Worm (Caenorhabditis elegans): ENCODE results near the gene F37A4.5.

DNA sequence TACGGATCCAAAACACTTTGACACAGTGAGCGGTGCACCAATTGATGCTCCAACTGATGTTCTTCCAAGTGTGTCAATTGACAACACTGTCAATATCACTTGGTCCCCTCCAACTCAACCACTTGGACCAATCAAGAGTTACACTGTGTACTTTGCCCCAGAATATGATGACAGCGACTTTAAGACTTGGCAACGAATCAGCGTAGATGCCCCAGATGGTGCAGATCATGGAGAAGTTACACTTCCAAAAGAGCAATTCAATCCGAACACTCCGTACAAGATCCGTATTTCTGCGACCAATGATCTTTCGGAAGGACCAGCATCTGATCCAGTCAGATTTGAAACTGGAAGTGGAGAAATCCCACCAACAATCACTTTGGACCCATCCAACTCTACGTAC lies 40.9 kb downstream of the F37A4.5 start:
- TF ChIP-seq ama-1 (optimal IDR thresholded peaks at IDR 0.05) (no peak), ceh-13 (GFP tag; optimal IDR thresholded peaks at IDR 0.05) (no peak), pes-1 (GFP tag; IDR thresholded peaks at IDR 0.05) (no peak), tra-4 (tag; optimal IDR thresholded peaks at IDR 0.05) (no peak), scrt-1 (GFP tag; IDR thresholded peaks at IDR 0.05) (no peak), tbx-37 (GFP tag; conservative IDR thresholded peaks at IDR 0.05) (no peak), F13C5.2 (tag; optimal IDR thresholded peaks at IDR 0.05) (no peak), tbx-11 (GFP tag; IDR thresholded peaks at IDR 0.05) (no peak), hmg-4 (GFP tag; optimal IDR thresholded peaks at IDR 0.05) (no peak), flt-1 (GFP tag; IDR thresholded peaks at IDR 0.05) (no peak), B0310.2 (tag; optimal IDR thresholded peaks at IDR 0.05) (no peak), ceh-36 (tag; optimal IDR thresholded peaks at IDR 0.05) (no peak), sea-1 (GFP tag; conservative IDR thresholded peaks at IDR 0.05) (no peak)
